Worm (Caenorhabditis elegans): ENCODE data around the gene nas-31.

Gene nas-31

ce11 chrV:10894601-10895000 lies 27.0 kb downstream of the nas-31 start, which contains the start of the genes F32D8.14 and F32D8.5 (continued):
- TF ChIP-seq F13H6.1 (tag; optimal IDR thresholded peaks at IDR 0.05) (peak; percentile 85), sma-3 (GFP tag; optimal IDR thresholded peaks at IDR 0.05) (peak; percentile 84), lin-11 (tag; optimal IDR thresholded peaks at IDR 0.05) (peak; percentile 56), unc-62 (GFP tag; optimal IDR thresholded peaks at IDR 0.05) (no peak), elt-3 (tag; optimal IDR thresholded peaks at IDR 0.05) (no peak), blmp-1 (tag; optimal IDR thresholded peaks at IDR 0.05; ENCODE audit: insufficient read depth) (peak; percentile 70), fos-1 (tag; optimal IDR thresholded peaks at IDR 0.05) (peak; percentile 59)

- TF ChIP-seq ceh-82 (tag; optimal IDR thresholded peaks at IDR 0.05) (no peak), nhr-77 (tag; optimal IDR thresholded peaks at IDR 0.05) (no peak), lsy-2 (tag; optimal IDR thresholded peaks at IDR 0.05) (no peak), lin-39 (tag; optimal IDR thresholded peaks at IDR 0.05) (no peak), snpc-4 (tag; optimal IDR thresholded peaks at IDR 0.05) (no peak), lin-13 (GFP tag; optimal IDR thresholded peaks at IDR 0.05) (no peak), R02D3.7 (tag; optimal IDR thresholded peaks at IDR 0.05) (no peak), alr-1 (tag; optimal IDR thresholded peaks at IDR 0.05) (no peak), elt-1 (tag; optimal IDR thresholded peaks at IDR 0.05) (no peak), nhr-11 (tag; optimal IDR thresholded peaks at IDR 0.05) (no peak), lin-11 (tag; optimal IDR thresholded peaks at IDR 0.05) (no peak), unc-55 (GFP tag; optimal IDR thresholded peaks at IDR 0.05) (no peak), nhr-237 (tag; optimal IDR thresholded peaks at IDR 0.05) (no peak), ztf-11 (tag; optimal IDR thresholded peaks at IDR 0.05) (no peak)
Measured at ce11 chrV:10893510-10894128, 28.0 kb downstream of the nas-31 start, which contains the start of gene F32D8.4. F32D8.4 (minus strand) TSS chrV:10893560.

- TF ChIP-seq nhr-129 (tag; optimal IDR thresholded peaks at IDR 0.05) (peak; percentile 73), blmp-1 (tag; optimal IDR thresholded peaks at IDR 0.05; ENCODE audit: insufficient read depth) (peak; percentile 13), unc-55 (GFP tag; optimal IDR thresholded peaks at IDR 0.05) (peak; percentile 20), nhr-21 (tag; optimal IDR thresholded peaks at IDR 0.05) (peak; percentile 64), dmd-4 (tag; optimal IDR thresholded peaks at IDR 0.05) (no peak), fos-1 (tag; optimal IDR thresholded peaks at IDR 0.05) (peak; percentile 61), nhr-25 (tag; optimal IDR thresholded peaks at IDR 0.05) (peak; percentile 42), ZK546.5 (tag; optimal IDR thresholded peaks at IDR 0.05) (no peak), lsy-2 (tag; optimal IDR thresholded peaks at IDR 0.05) (peak in 1 of 2 experiments; percentile 55), nhr-10 (tag; optimal IDR thresholded peaks at IDR 0.05) (no peak), nhr-77 (tag; optimal IDR thresholded peaks at IDR 0.05) (no peak), sma-3 (GFP tag; optimal IDR thresholded peaks at IDR 0.05) (peak; percentile 6), gmeb-1 (tag; optimal IDR thresholded peaks at IDR 0.05) (peak; percentile 51), aly-2 (tag; optimal IDR thresholded peaks at IDR 0.05) (no peak), crh-2 (tag; optimal IDR thresholded peaks at IDR 0.05) (peak; percentile 34), sma-9 (GFP tag; optimal IDR thresholded peaks at IDR 0.05) (peak; percentile 18), sma-9 (tag; optimal IDR thresholded peaks at IDR 0.05) (no peak), C34F6.9 (tag; optimal IDR thresholded peaks at IDR 0.05) (peak; percentile 49), ceh-16 (tag; optimal IDR thresholded peaks at IDR 0.05) (no peak), mdl-1 (tag; optimal IDR thresholded peaks at IDR 0.05) (no peak), F13H6.1 (tag; optimal IDR thresholded peaks at IDR 0.05) (peak; percentile 16)
Measured at ce11 chrV:10890980-10891379, 30.7 kb downstream of the nas-31 start, which contains the start of gene F32D8.12. F32D8.12 (minus strand) TSS chrV:10891027.

DNA sequence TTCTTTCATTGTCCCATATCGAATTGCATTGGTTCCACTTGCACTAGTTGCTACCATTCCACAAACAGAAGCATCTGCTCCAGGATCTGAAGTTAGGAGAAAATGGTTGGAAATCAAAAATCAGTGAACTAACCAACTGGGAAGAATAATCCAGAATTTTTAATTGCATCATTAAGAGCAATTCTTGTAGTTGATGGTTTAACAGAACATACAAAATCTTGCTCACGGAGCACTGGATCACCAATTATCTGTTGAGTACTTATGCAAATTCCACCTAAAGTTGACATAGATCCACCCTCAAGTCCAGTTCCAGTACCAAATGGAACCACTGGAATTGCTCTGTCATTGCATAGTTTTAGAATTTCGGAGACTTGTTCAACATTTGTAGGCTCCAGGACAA lies 31.9 kb downstream of the nas-31 start:
- TF ChIP-seq nhr-21 (tag; optimal IDR thresholded peaks at IDR 0.05): no peak
- no peak for TF ChIP-seq nhr-12 (tag; optimal IDR thresholded peaks at IDR 0.05)
- TF ChIP-seq sem-4 (tag; optimal IDR thresholded peaks at IDR 0.05): no peak
- no peak for TF ChIP-seq alr-1 (tag; optimal IDR thresholded peaks at IDR 0.05)
- TF ChIP-seq elt-1 (tag; optimal IDR thresholded peaks at IDR 0.05): no peak
- no peak for TF ChIP-seq unc-55 (GFP tag; optimal IDR thresholded peaks at IDR 0.05)
- peak; percentile 47 for TF ChIP-seq ama-1 (optimal IDR thresholded peaks at IDR 0.05)

All from whole organism, L2 larva.